Fruit fly (Drosophila melanogaster) whole organism, pupa: ENCODE results near the gene st.
A peak's percentile ranks its signal among the peaks of the same experiment; 100 is the strongest.

Experiments
- CG10348 ChIP-seq: fragments of 200-800 bp; sonication (Bioruptor generic); IDR thresholded peaks from 2 replicates; pipeline ENCODE4 v1.3.6; 2022; ENCODE audit warnings: missing biosample characterization, missing genetic modification characterization
- CG12605 ChIP-seq: fragments of 200-800 bp; sonication (Bioruptor generic); IDR thresholded peaks from 2 replicates; pipeline ENCODE4 v1.3.6; 2022; ENCODE audit warnings: missing biosample characterization, missing genetic modification characterization
- CG13204 ChIP-seq: fragments of 200-800 bp; sonication (Bioruptor generic); optimal IDR thresholded peaks from 2 replicates; lab custom pipeline; 2018; ENCODE audit warnings: missing biosample characterization, mild to moderate bottlenecking, missing genetic modification characterization, moderate library complexity
- CG14655 ChIP-seq: fragments of 200-800 bp; sonication (Bioruptor generic); optimal IDR thresholded peaks from 3 replicates; lab custom pipeline; 2017; ENCODE audit warnings: mild to moderate bottlenecking, missing biosample characterization, missing genetic modification reagents, missing genetic modification characterization
- CG15710 ChIP-seq: fragments of 200-800 bp; sonication (Bioruptor generic); optimal IDR thresholded peaks from 2 replicates; lab custom pipeline; 2018; ENCODE audit warnings: missing biosample characterization, mild to moderate bottlenecking, missing genetic modification characterization, moderate library complexity
- CG17806 ChIP-seq: fragments of 200-800 bp; sonication (Bioruptor generic); optimal IDR thresholded peaks from 2 replicates; lab custom pipeline; 2018; ENCODE audit warnings: missing biosample characterization, mild to moderate bottlenecking, missing genetic modification characterization, moderate library complexity
- CG32121 ChIP-seq: fragments of 200-800 bp; sonication (Bioruptor generic); IDR thresholded peaks from 2 replicates; pipeline ENCODE4 v1.3.6; 2022; ENCODE audit warnings: missing biosample characterization, missing genetic modification characterization
- CG34367 ChIP-seq: fragments of 200-800 bp; sonication (Bioruptor generic); optimal IDR thresholded peaks from 2 replicates; lab custom pipeline; 2018; ENCODE audit warnings: missing biosample characterization, mild to moderate bottlenecking, missing genetic modification characterization
- CG4496 ChIP-seq: fragments of 200-800 bp; sonication (Bioruptor generic); IDR thresholded peaks from 3 replicates; pipeline ENCODE4 v1.3.6; 2022; ENCODE audit warnings: missing biosample characterization, missing genetic modification characterization
- CG8159 ChIP-seq: fragments of 200-800 bp; sonication (Bioruptor generic); optimal IDR thresholded peaks from 3 replicates; lab custom pipeline; 2018; ENCODE audit warnings: missing biosample characterization, mild to moderate bottlenecking, missing genetic modification characterization, moderate library complexity
- CG8301 ChIP-seq: fragments of 200-800 bp; sonication (Bioruptor generic); optimal IDR thresholded peaks from 2 replicates; lab custom pipeline; 2018; ENCODE audit warnings: missing biosample characterization, mild to moderate bottlenecking, missing genetic modification characterization
- CG9948 ChIP-seq: fragments of 200-800 bp; sonication (Bioruptor generic); optimal IDR thresholded peaks from 2 replicates; lab custom pipeline; 2018; ENCODE audit warnings: missing biosample characterization, mild to moderate bottlenecking, missing genetic modification characterization, moderate library complexity
- D1 ChIP-seq: fragments of 200-800 bp; sonication (Bioruptor generic); optimal IDR thresholded peaks from 2 replicates; lab custom pipeline; 2018; ENCODE audit warnings: missing biosample characterization, mild to moderate bottlenecking, missing genetic modification characterization, moderate library complexity
- Ets98B ChIP-seq: fragments of 200-800 bp; sonication (Bioruptor generic); IDR thresholded peaks from 2 replicates; pipeline ENCODE4 v1.3.6; 2022; ENCODE audit warnings: missing biosample characterization, missing genetic modification characterization
- Pif1A ChIP-seq: fragments of 200-800 bp; sonication (Bioruptor generic); optimal IDR thresholded peaks from 3 replicates; lab custom pipeline; 2016; ENCODE audit warnings: missing biosample characterization, missing genetic modification characterization
- Pif1B ChIP-seq: fragments of 200-800 bp; sonication (Bioruptor generic); optimal IDR thresholded peaks from 3 replicates; lab custom pipeline; 2016; ENCODE audit warnings: missing biosample characterization, missing genetic modification characterization
- Snoo ChIP-seq: fragments of 200-800 bp; sonication (Bioruptor generic); optimal IDR thresholded peaks from 3 replicates; lab custom pipeline; 2017; ENCODE audit warnings: missing biosample characterization, mild to moderate bottlenecking, missing genetic modification characterization, inconsistent platforms
- fd96Ca ChIP-seq: fragments of 200-800 bp; sonication (Bioruptor generic); IDR thresholded peaks from 3 replicates; pipeline ENCODE4 v1.3.6; 2022; ENCODE audit warnings: missing biosample characterization, missing genetic modification characterization
- gl ChIP-seq: fragments of 200-800 bp; sonication (Bioruptor generic); optimal IDR thresholded peaks from 2 replicates; lab custom pipeline; 2018; ENCODE audit warnings: missing biosample characterization, mild to moderate bottlenecking, missing genetic modification characterization

st gene

DNA sequence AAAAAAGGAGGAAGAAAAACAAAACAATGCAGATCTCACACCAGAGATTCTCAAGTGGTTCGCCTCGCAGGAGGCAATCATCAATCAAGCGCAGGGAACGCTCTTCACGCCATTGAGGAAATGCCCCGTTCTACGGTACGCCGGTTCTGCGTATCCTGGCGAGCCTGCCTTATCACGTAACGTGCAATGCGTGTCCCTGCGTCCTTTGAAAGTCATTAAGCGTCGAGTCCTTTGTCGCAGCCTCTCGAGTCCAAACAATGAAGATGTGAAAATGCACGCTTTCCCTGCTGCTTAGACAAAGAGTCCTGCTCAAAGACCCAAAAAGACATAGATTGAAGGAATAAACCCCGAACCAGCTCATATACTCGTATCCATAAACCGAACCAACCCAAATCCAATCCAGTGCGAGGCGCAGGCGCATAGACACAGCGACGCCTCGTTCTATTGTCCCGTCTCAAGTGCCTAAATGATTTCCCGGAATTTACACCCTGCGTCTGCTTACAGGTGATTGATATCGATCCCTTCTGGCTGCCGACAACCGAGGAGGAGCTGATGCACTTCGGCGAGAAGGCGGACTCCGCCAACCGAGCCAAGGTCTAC is 6.3 kb upstream of the st start:
- TF ChIP-seq gl (no peak), Snoo (tag; lab: Kevin White, UChicago) (no peak), CG12605 (no peak), Ets98B (GFP tag; lab: Robert Waterston, UW) (no peak)

DNA sequence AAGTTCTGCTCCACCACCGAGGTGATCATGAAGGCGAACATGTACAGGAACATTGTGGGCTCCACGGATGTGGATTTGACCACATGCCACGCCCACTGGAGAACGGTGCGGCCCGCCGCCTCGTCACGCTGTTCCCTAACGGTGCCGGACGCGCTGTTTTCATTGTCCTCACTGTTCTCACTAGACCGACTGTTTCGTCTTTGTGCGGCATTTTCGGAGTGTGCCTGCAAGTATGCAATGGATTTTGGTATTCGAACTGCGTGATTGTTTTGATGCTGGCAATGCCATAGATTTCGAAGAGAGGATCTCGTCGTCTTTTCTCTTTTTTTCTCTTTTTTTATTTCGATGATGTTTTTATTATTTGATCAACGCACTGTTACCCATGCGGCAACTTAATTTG is 3.7 kb upstream of the st start:
- no peak for TF ChIP-seq CG34367 (tag; lab: Kevin White, UChicago)
- TF ChIP-seq CG8301 (tag; lab: Kevin White, UChicago), result no peak
- TF ChIP-seq D1 (tag; lab: Kevin White, UChicago), result no peak
- TF ChIP-seq CG32121 (GFP tag; lab: Robert Waterston, UW), result no peak
- TF ChIP-seq CG14655 (GFP tag; lab: Kevin White, UChicago), result no peak

DNA sequence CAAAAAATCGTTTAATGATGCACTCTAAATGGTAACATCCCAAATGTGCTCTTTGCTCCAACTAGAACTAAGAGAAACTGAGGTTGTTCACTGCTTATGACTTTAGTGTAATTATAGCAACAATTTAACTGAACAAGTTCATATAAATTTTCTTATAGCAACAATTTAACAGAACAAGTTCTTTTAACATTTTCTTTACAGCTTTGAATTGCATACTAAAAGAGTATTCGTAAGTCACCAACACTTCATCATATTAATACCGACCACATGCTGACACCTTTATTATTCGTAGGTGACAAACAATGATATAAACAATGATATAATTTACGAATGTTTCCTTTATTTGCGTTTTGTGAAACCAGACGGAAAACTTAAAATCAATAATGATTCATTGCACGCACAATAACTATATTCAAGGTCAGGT is 2.8 kb upstream of the st start:
- TF ChIP-seq gl (no peak), CG4496 (GFP tag; lab: Robert Waterston, UW) (peak; percentile 16; the same call in 1 of the 3 replicates), CG8159 (tag; lab: Kevin White, UChicago) (peak; percentile 38), Snoo (tag; lab: Kevin White, UChicago) (no peak), CG17806 (tag; lab: Kevin White, UChicago) (peak; percentile 19), D1 (tag; lab: Kevin White, UChicago) (no peak), CG12605 (no peak), CG15710 (tag; lab: Kevin White, UChicago) (peak; percentile 15), CG9948 (tag; lab: Kevin White, UChicago) (peak; percentile 25), CG8301 (tag; lab: Kevin White, UChicago) (peak; percentile 34), Pif1B (peak; percentile 1), CG14655 (GFP tag; lab: Kevin White, UChicago) (peak; percentile 48)

DNA sequence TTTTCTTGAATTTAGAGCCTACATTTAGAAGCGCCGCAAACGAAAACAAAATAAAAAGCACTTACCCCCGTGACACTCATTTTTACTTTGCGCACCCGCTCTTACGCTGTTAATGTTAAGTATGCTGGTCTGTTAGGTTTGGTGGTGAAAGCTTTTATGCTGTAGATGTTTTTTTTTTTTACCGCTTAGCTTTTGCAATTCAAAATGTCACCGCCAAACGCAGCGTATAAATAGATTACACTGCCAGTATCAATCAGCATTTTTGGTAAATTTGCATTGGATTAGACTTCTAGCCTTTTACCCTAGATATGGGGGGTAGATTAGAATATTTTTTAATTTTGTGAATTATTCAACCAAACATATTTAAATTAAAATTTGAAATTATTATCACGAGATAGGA is 2.2 kb upstream of the st start:
- TF ChIP-seq CG10348 (GFP tag; lab: Robert Waterston, UW) (no peak), CG34367 (tag; lab: Kevin White, UChicago) (no peak), fd96Ca (GFP tag; lab: Robert Waterston, UW) (no peak), CG9948 (tag; lab: Kevin White, UChicago) (no peak), D1 (tag; lab: Kevin White, UChicago) (no peak), gl (no peak), CG14655 (GFP tag; lab: Kevin White, UChicago) (no peak), CG32121 (GFP tag; lab: Robert Waterston, UW) (no peak; the same call in 1 of the 2 replicates), CG17806 (tag; lab: Kevin White, UChicago) (no peak), Ets98B (GFP tag; lab: Robert Waterston, UW) (no peak), CG13204 (GFP tag; lab: Kevin White, UChicago) (no peak), Pif1B (no peak)

DNA sequence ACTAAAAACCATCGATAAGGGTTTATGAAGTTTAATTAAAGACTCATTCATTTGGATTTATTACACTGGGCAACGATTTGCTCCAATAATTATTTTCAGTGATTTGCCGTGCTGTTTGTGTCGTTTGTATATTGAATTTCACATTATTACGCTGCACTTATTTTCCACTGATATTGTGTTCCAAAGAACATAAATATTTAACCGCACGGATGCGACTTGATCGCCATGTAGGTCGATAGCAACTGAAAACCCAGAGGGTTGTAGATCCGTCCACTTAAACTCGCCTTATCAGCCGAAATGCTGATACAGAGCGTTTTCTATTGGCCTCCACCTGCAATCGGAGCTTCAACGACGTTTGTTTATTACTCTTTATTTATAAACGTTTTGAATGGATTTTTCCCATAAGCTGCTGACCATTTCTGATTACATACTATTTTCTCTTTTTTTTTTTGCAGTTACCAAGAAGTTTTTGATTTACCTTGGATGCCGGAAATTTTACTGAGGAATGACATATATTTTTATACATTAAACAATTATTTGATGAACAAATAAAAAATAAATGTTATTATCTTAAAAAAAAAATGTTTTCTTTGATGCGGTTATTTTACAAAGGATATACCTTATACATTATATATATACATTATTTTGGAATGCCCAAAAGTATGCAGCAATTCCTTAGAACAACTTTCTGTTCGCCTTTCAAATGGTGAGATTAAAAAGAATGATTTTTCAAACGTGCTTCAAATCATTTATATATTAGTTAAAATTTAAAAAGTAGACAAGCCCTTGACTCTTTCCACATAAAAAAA is 1.3 kb upstream of the st start, which contains the start of gene CG42514:
Gene CG42514 (minus strand): TSS at position 248 of the 809 bp plus-strand sequence.
- TF ChIP-seq D1 (tag; lab: Kevin White, UChicago), result peak; percentile 75
- no peak for TF ChIP-seq CG17806 (tag; lab: Kevin White, UChicago)
- TF ChIP-seq, all 21 proteins: peak for 1

DNA sequence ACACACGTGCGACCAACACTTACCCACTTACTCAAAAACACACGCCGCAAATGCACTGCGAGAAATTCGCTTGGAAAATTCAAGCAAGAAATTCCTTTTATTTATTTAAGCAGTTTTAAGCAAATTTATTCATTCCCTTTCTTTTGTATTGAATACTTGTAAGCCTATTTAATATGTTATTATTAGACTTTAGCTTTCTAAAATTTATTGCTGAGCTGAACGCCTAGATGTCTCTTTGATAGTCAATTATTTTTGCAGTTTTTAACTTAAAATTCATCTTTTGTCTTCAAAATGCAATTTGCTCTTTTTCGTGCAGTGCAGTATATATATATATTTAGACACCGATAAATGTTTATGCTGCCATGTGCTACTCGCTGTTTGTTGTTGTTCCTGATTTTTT is 36.5 kb downstream of the st start:
- TF ChIP-seq Pif1A (GFP tag; lab: Kevin White, UChicago) (no peak), CG13204 (GFP tag; lab: Kevin White, UChicago) (no peak), CG15710 (tag; lab: Kevin White, UChicago) (no peak), CG8301 (tag; lab: Kevin White, UChicago) (peak; percentile 28), CG8159 (tag; lab: Kevin White, UChicago) (peak; percentile 38), CG10348 (GFP tag; lab: Robert Waterston, UW) (no peak), CG4496 (GFP tag; lab: Robert Waterston, UW) (no peak), fd96Ca (GFP tag; lab: Robert Waterston, UW) (no peak), CG14655 (GFP tag; lab: Kevin White, UChicago) (peak; percentile 17)

DNA sequence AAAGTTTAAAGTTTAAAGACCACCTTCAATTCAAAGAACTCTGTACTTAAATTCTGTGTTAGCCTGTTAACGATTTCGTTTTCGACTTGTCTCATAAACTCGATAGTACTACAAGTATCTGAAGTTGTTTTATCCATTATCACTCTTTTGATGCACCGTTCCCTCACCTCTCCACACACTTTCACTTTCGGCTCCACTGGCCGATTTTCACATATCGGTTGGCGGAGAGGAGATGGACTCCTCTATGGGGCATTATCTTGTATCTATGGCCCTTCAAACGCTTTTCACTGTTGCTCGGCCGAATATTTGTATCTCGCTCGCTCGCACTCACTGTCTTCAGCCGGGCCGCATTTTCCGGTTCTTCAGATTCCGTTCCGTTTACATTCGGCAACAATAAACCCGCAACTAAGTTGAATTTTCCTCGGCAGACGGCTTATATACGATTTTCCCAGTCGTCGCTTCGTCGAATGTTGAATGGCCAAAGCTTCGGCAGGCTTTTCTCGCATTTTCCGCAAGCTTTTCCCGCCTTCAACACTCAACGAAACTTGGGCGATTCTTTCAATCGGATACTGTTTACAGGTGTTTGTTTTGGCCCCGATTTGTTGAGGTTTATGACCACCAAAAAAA is 45.7 kb downstream of the st start, which contains the start of gene CG43373:
Gene CG43373 (minus strand): TSS at position 373 of the 627 bp plus-strand sequence.
- TF ChIP-seq CG8301 (tag; lab: Kevin White, UChicago), result no peak
- no peak for TF ChIP-seq Pif1B
- 0 out of 3 replicates have a peak, but pooled peaks have one; percentile 17 for TF ChIP-seq fd96Ca (GFP tag; lab: Robert Waterston, UW)
- no peak for TF ChIP-seq gl
